Worm (Caenorhabditis elegans) whole organism, L4 larva: ENCODE data around the gene pho-13.

ENCODE experiments used
- F26F4.8 ChIP-seq: fragments of 200-800 bp; sonication (Bioruptor generic); conservative IDR thresholded peaks from 2 replicates; pipeline ENCODE4 v1.3.6; 2022; ENCODE audit warnings: missing genetic modification characterization, missing compliant biosample characterization
- T20F7.1 ChIP-seq: fragments of 200-800 bp; sonication (Bioruptor generic); optimal IDR thresholded peaks from 2 replicates; lab custom pipeline; 2018; ENCODE audit warnings: mild to moderate bottlenecking, missing genetic modification characterization, missing compliant biosample characterization
- Y48G9A.11 ChIP-seq: fragments of 200-800 bp; sonication (Bioruptor generic); IDR thresholded peaks from 2 replicates; pipeline ENCODE4 v1.3.6; 2022; ENCODE audit warnings: missing genetic modification reagents, missing genetic modification characterization, missing compliant biosample characterization
- Y75B8A.6 ChIP-seq: fragments of 200-800 bp; sonication (Bioruptor generic); IDR thresholded peaks from 2 replicates; pipeline ENCODE4 v1.3.6; 2022; ENCODE audit warnings: missing genetic modification reagents, missing genetic modification characterization, missing compliant biosample characterization
- ZK546.5 ChIP-seq, 2 experiments: sonication (generic microtip); optimal IDR thresholded peaks; 2 replicates each; lab custom pipeline; 2017; ENCODE audit warnings: missing biosample characterization in 2 of 2, missing genetic modification characterization in 2 of 2
- aly-2 ChIP-seq: sonication (generic microtip); optimal IDR thresholded peaks from 2 replicates; lab custom pipeline; 2018; ENCODE audit warnings: missing biosample characterization, missing genetic modification characterization
- arid-1 ChIP-seq: fragments of 200-800 bp; sonication (Bioruptor generic); conservative IDR thresholded peaks from 2 replicates; pipeline ENCODE4 v1.3.6; 2022; ENCODE audit warnings: missing genetic modification reagents, missing genetic modification characterization, missing compliant biosample characterization
- attf-4 ChIP-seq: sonication (generic microtip); optimal IDR thresholded peaks from 3 replicates; lab custom pipeline; 2017; ENCODE audit warnings: missing biosample characterization, missing genetic modification characterization
- ceh-28 ChIP-seq: fragments of 150-350 bp; optimal IDR thresholded peaks from 2 replicates; lab custom pipeline; 2014; ENCODE audit warnings: missing biosample characterization, missing genetic modification reagents, missing genetic modification characterization
- ceh-44 ChIP-seq: fragments of 200-800 bp; sonication (Bioruptor generic); IDR thresholded peaks from 2 replicates; pipeline ENCODE4 v1.3.6; 2022; ENCODE audit warnings: missing genetic modification reagents, missing genetic modification characterization, missing compliant biosample characterization
- cey-2 ChIP-seq: sonication (generic microtip); optimal IDR thresholded peaks from 3 replicates; lab custom pipeline; 2017; ENCODE audit warnings: missing genetic modification characterization, mild to moderate bottlenecking, missing compliant biosample characterization, antibody characterized with exemption, borderline replicate concordance; ENCODE audit not compliant: insufficient read depth
- daf-12 ChIP-seq: fragments of 150-350 bp; optimal IDR thresholded peaks from 2 replicates; lab custom pipeline; 2014; ENCODE audit warnings: missing biosample characterization, missing genetic modification reagents, missing genetic modification characterization
- daf-16 ChIP-seq, 3 experiments: sonication (generic microtip); optimal IDR thresholded peaks; 2 replicates each; lab custom pipeline; 2016 to 2017; ENCODE audit warnings: missing genetic modification characterization in 3 of 3, missing genetic modification reagents in 3 of 3, mild to moderate bottlenecking in 2 of 3, missing compliant biosample characterization in 2 of 3, missing biosample characterization in 1 of 3, moderate library complexity in 1 of 3
- daf-8 ChIP-seq: fragments of 200-800 bp; sonication (Bioruptor generic); IDR thresholded peaks from 2 replicates; pipeline ENCODE4 v1.3.6; 2022; ENCODE audit warnings: missing genetic modification characterization, missing compliant biosample characterization
- dmd-8 ChIP-seq: fragments of 200-800 bp; sonication (Bioruptor generic); IDR thresholded peaks from 2 replicates; pipeline ENCODE4 v1.3.6; 2022; ENCODE audit warnings: missing genetic modification characterization, missing compliant biosample characterization
- dmd-9 ChIP-seq: fragments of 200-800 bp; sonication (Bioruptor generic); IDR thresholded peaks from 2 replicates; pipeline ENCODE4 v1.3.6; 2022; ENCODE audit warnings: missing genetic modification reagents, missing genetic modification characterization, missing compliant biosample characterization
- dpl-1 ChIP-seq: fragments of 150-350 bp; optimal IDR thresholded peaks from 2 replicates; lab custom pipeline; 2014; ENCODE audit warnings: missing biosample characterization, missing genetic modification reagents, missing genetic modification characterization
- egl-43 ChIP-seq: fragments of 200-800 bp; sonication (Bioruptor generic); IDR thresholded peaks from 2 replicates; pipeline ENCODE4 v1.3.6; 2022; ENCODE audit warnings: missing genetic modification reagents, missing genetic modification characterization, missing compliant biosample characterization
- fkh-10 ChIP-seq: fragments of 150-350 bp; optimal IDR thresholded peaks from 2 replicates; lab custom pipeline; 2014; ENCODE audit warnings: missing biosample characterization, missing genetic modification reagents, missing genetic modification characterization
- fos-1 ChIP-seq: fragments of 150-350 bp; optimal IDR thresholded peaks from 2 replicates; lab custom pipeline; 2014; ENCODE audit warnings: missing biosample characterization, missing genetic modification characterization
- hlh-30 ChIP-seq: sonication (generic microtip); optimal IDR thresholded peaks from 2 replicates; lab custom pipeline; 2017; ENCODE audit warnings: antibody characterized with exemption, mild to moderate bottlenecking, missing genetic modification characterization, missing compliant biosample characterization; ENCODE audit not compliant: insufficient read depth
- lin-1 ChIP-seq: fragments of 200-800 bp; sonication (Bioruptor generic); IDR thresholded peaks from 2 replicates; pipeline ENCODE4 v1.3.6; 2022; ENCODE audit warnings: missing genetic modification reagents, missing genetic modification characterization, missing compliant biosample characterization
- lin-13 ChIP-seq: fragments of 150-350 bp; optimal IDR thresholded peaks from 2 replicates; lab custom pipeline; 2014; ENCODE audit warnings: missing biosample characterization, missing genetic modification reagents, missing genetic modification characterization
- lin-29 ChIP-seq: fragments of 200-800 bp; sonication (Bioruptor generic); IDR thresholded peaks from 2 replicates; pipeline ENCODE4 v1.3.6; 2022; ENCODE audit warnings: missing genetic modification reagents, missing genetic modification characterization, missing compliant biosample characterization
- lin-39 ChIP-seq: fragments of 150-350 bp; optimal IDR thresholded peaks from 2 replicates; lab custom pipeline; 2014; ENCODE audit warnings: missing biosample characterization, missing genetic modification reagents, missing genetic modification characterization
- madf-5 ChIP-seq, 2 experiments: fragments of 200-800 bp; sonication (Bioruptor generic); IDR thresholded peaks; 2 replicates each; pipeline ENCODE4 v1.3.6; 2022; ENCODE audit warnings: missing compliant biosample characterization in 2 of 2, missing genetic modification characterization in 2 of 2
- madf-9 ChIP-seq: fragments of 200-800 bp; sonication (Bioruptor generic); conservative IDR thresholded peaks from 2 replicates; pipeline ENCODE4 v1.3.6; 2022; ENCODE audit warnings: missing genetic modification reagents, missing genetic modification characterization, missing compliant biosample characterization
- mdt-29 ChIP-seq: fragments of 200-800 bp; sonication (Bioruptor generic); IDR thresholded peaks from 2 replicates; pipeline ENCODE4 v1.3.6; 2022; ENCODE audit warnings: missing genetic modification reagents, missing genetic modification characterization, missing compliant biosample characterization
- mes-2 ChIP-seq: sonication (generic microtip); optimal IDR thresholded peaks from 2 replicates; lab custom pipeline; 2016; ENCODE audit warnings: missing genotype, mild to moderate bottlenecking, missing genetic modification characterization, missing compliant biosample characterization; ENCODE audit not compliant: poor library complexity, severe bottlenecking
- mxl-2 ChIP-seq: fragments of 200-800 bp; sonication (Bioruptor generic); conservative IDR thresholded peaks from 2 replicates; pipeline ENCODE4 v1.3.6; 2022; ENCODE audit warnings: missing genetic modification reagents, missing genetic modification characterization, missing compliant biosample characterization
- mxl-3 ChIP-seq: fragments of 200-800 bp; sonication (Bioruptor generic); optimal IDR thresholded peaks from 2 replicates; lab custom pipeline; 2018; ENCODE audit warnings: mild to moderate bottlenecking, missing genetic modification characterization, missing compliant biosample characterization
- nhr-10 ChIP-seq: fragments of 150-350 bp; optimal IDR thresholded peaks from 2 replicates; lab custom pipeline; 2014; ENCODE audit warnings: missing biosample characterization, missing genetic modification characterization
- nhr-102 ChIP-seq: sonication (generic microtip); optimal IDR thresholded peaks from 2 replicates; lab custom pipeline; 2016; ENCODE audit warnings: mild to moderate bottlenecking, missing genetic modification characterization, moderate library complexity, missing compliant biosample characterization
- nhr-111 ChIP-seq: fragments of 200-800 bp; sonication (Bioruptor generic); optimal IDR thresholded peaks from 2 replicates; lab custom pipeline; 2018; ENCODE audit warnings: mild to moderate bottlenecking, missing genetic modification characterization, missing compliant biosample characterization
- nhr-28 ChIP-seq: fragments of 150-350 bp; optimal IDR thresholded peaks from 2 replicates; lab custom pipeline; 2014; ENCODE audit warnings: missing biosample characterization, missing genetic modification characterization
- nhr-6 ChIP-seq: fragments of 150-350 bp; optimal IDR thresholded peaks from 2 replicates; lab custom pipeline; 2014; ENCODE audit warnings: missing biosample characterization, missing genetic modification characterization
- nhr-77 ChIP-seq: fragments of 150-350 bp; optimal IDR thresholded peaks from 2 replicates; lab custom pipeline; 2014; ENCODE audit warnings: missing biosample characterization, missing genetic modification characterization
- saeg-2 ChIP-seq: fragments of 200-800 bp; sonication (Bioruptor generic); IDR thresholded peaks from 2 replicates; pipeline ENCODE4 v1.3.6; 2022; ENCODE audit warnings: missing genetic modification reagents, missing genetic modification characterization, missing compliant biosample characterization
- sdz-12 ChIP-seq: fragments of 200-800 bp; sonication (Bioruptor generic); optimal IDR thresholded peaks from 2 replicates; lab custom pipeline; 2018; ENCODE audit warnings: mild to moderate bottlenecking, missing genetic modification characterization, missing compliant biosample characterization
- skn-1 ChIP-seq: fragments of 150-350 bp; optimal IDR thresholded peaks from 2 replicates; lab custom pipeline; 2014; ENCODE audit warnings: missing biosample characterization, missing genetic modification characterization
- snpc-1.2 ChIP-seq: fragments of 200-800 bp; sonication (Bioruptor generic); IDR thresholded peaks from 2 replicates; pipeline ENCODE4 v1.3.6; 2022; ENCODE audit warnings: missing genetic modification reagents, missing genetic modification characterization, missing compliant biosample characterization
- spr-3 ChIP-seq: fragments of 200-800 bp; sonication (Bioruptor generic); optimal IDR thresholded peaks from 2 replicates; lab custom pipeline; 2018; ENCODE audit warnings: mild to moderate bottlenecking, missing genetic modification characterization, missing compliant biosample characterization
- tra-1 ChIP-seq: fragments of 200-800 bp; sonication (Bioruptor generic); IDR thresholded peaks from 2 replicates; pipeline ENCODE4 v1.3.6; 2022; ENCODE audit warnings: missing genetic modification reagents, missing genetic modification characterization, missing compliant biosample characterization
- unc-39 ChIP-seq: sonication (generic microtip); optimal IDR thresholded peaks from 2 replicates; lab custom pipeline; 2017; ENCODE audit warnings: missing biosample characterization, missing genetic modification characterization
- unc-62 ChIP-seq, 3 experiments: fragments of 150-350 bp in 1 of 3; sonication (generic microtip); optimal IDR thresholded peaks in 2 of 3; peaks in 1 of 3; 1 replicate in 1 of 3; 2 replicates in 2 of 3; lab custom pipeline; 2014 to 2017; ENCODE audit warnings: missing biosample characterization in 3 of 3, missing genetic modification characterization in 3 of 3, missing genetic modification reagents in 3 of 3, missing genotype in 1 of 3
- vab-7 ChIP-seq: fragments of 200-800 bp; sonication (Bioruptor generic); IDR thresholded peaks from 2 replicates; pipeline ENCODE4 v1.3.6; 2022; ENCODE audit warnings: missing genetic modification reagents, missing genetic modification characterization, missing compliant biosample characterization
- zag-1 ChIP-seq: fragments of 150-350 bp; optimal IDR thresholded peaks from 2 replicates; lab custom pipeline; 2014; ENCODE audit warnings: missing biosample characterization, missing genetic modification characterization
- zip-11 ChIP-seq: fragments of 200-800 bp; sonication (Bioruptor generic); IDR thresholded peaks from 2 replicates; pipeline ENCODE4 v1.3.6; 2022; ENCODE audit warnings: missing genetic modification characterization, missing compliant biosample characterization
- zip-2 ChIP-seq: fragments of 150-350 bp; optimal IDR thresholded peaks from 2 replicates; lab custom pipeline; 2014; ENCODE audit warnings: missing biosample characterization, missing genetic modification characterization
- ztf-11 ChIP-seq: fragments of 150-350 bp; optimal IDR thresholded peaks from 2 replicates; lab custom pipeline; 2014; ENCODE audit warnings: missing biosample characterization, missing genetic modification characterization

pho-13 gene

ce11 chrII:8784235-8784928 is 22.4 kb downstream of the pho-13 start (continued):
- TF ChIP-seq F26F4.8 (GFP tag; lab: Robert Waterston, UW) (no peak), nhr-77 (tag; lab: Kevin White, UChicago) (no peak), mes-2 (tag; lab: Kevin White, UChicago) (peak; percentile 26), nhr-10 (tag; lab: Kevin White, UChicago) (no peak), vab-7 (GFP tag; lab: Robert Waterston, UW) (no peak), madf-9 (no peak), fkh-10 (GFP tag; lab: Kevin White, UChicago) (no peak), attf-4 (tag; lab: Kevin White, UChicago) (no peak), mdt-29 (GFP tag; lab: Robert Waterston, UW) (no peak), daf-16 (GFP tag; optimal IDR thresholded peaks at IDR 0.05; lab: Kevin White, UChicago) (no peak), daf-16 (tag; optimal IDR thresholded peaks at IDR 0.05; lab: Kevin White, UChicago) (peak; percentile 47), lin-29 (GFP tag; lab: Robert Waterston, UW) (no peak), ztf-11 (tag; lab: Kevin White, UChicago) (no peak), daf-8 (GFP tag; lab: Robert Waterston, UW) (no peak), arid-1 (GFP tag; lab: Robert Waterston, UW) (no peak), unc-62 (GFP tag; optimal IDR thresholded peaks at IDR 0.05 in 1 of 2; lab: Kevin White, UChicago) (peak in 1 of 2 experiments; percentile 85), unc-62 (tag; optimal IDR thresholded peaks at IDR 0.05; lab: Kevin White, UChicago) (no peak), egl-43 (GFP tag; lab: Robert Waterston, UW) (no peak), zag-1 (no peak), nhr-111 (GFP tag; lab: Kevin White, UChicago) (no peak), Y48G9A.11 (GFP tag; lab: Robert Waterston, UW) (no peak), skn-1 (tag; lab: Kevin White, UChicago) (no peak), Y75B8A.6 (GFP tag; lab: Robert Waterston, UW) (no peak), sdz-12 (no peak), ceh-28 (tag; lab: Kevin White, UChicago) (no peak), dmd-8 (GFP tag; lab: Robert Waterston, UW) (no peak), snpc-1.2 (GFP tag; lab: Robert Waterston, UW) (no peak), lin-13 (GFP tag; lab: Kevin White, UChicago) (no peak), hlh-30 (tag; lab: Kevin White, UChicago) (peak; percentile 30), mxl-3 (GFP tag; lab: Kevin White, UChicago) (no peak), nhr-6 (tag; lab: Kevin White, UChicago) (no peak), dmd-9 (GFP tag; lab: Robert Waterston, UW) (no peak), daf-12 (tag; lab: Kevin White, UChicago) (no peak), dpl-1 (GFP tag; lab: Kevin White, UChicago) (no peak), tra-1 (GFP tag; lab: Robert Waterston, UW) (no peak), ceh-44 (GFP tag; lab: Robert Waterston, UW) (no peak), zip-11 (GFP tag; lab: Robert Waterston, UW) (no peak), saeg-2 (GFP tag; lab: Robert Waterston, UW) (no peak), spr-3 (GFP tag; lab: Kevin White, UChicago) (no peak), cey-2 (tag; lab: Kevin White, UChicago) (no peak), lin-39 (no peak), mxl-2 (GFP tag; lab: Robert Waterston, UW) (no peak), T20F7.1 (GFP tag; lab: Kevin White, UChicago) (no peak), nhr-102 (no peak), zip-2 (tag; lab: Kevin White, UChicago) (no peak), fos-1 (no peak), unc-39 (tag; lab: Kevin White, UChicago) (no peak), nhr-28 (tag; lab: Kevin White, UChicago) (peak; percentile 16), madf-5 (GFP tag; IDR thresholded peaks at IDR 0.05; lab: Robert Waterston, UW) (no peak), ZK546.5 (tag; optimal IDR thresholded peaks at IDR 0.05; lab: Kevin White, UChicago) (no peak), lin-1 (GFP tag; lab: Robert Waterston, UW) (no peak), aly-2 (tag; lab: Kevin White, UChicago) (no peak)
